Fruit fly (Drosophila melanogaster) whole organism, embryonic: ENCODE results near the gene CG44362.

ENCODE experiments used
- Abd-B ChIP-seq: fragments of 200-800 bp; sonication (Bioruptor generic); optimal IDR thresholded peaks from 2 replicates; lab custom pipeline; 2018; ENCODE audit warnings: missing biosample characterization, mild to moderate bottlenecking, missing genetic modification characterization, moderate library complexity
- Adf1 ChIP-seq: fragments of 200-800 bp; sonication (Bioruptor generic); IDR thresholded peaks from 2 replicates; pipeline ENCODE4 v1.3.6; 2022; ENCODE audit warnings: missing biosample characterization, missing genetic modification characterization
- CG10321 ChIP-seq: fragments of 200-800 bp; sonication (Bioruptor generic); IDR thresholded peaks from 2 replicates; pipeline ENCODE4 v1.3.6; 2022; ENCODE audit warnings: missing biosample characterization, missing genetic modification characterization
- CG10654 ChIP-seq: fragments of 200-800 bp; sonication (Bioruptor generic); optimal IDR thresholded peaks from 2 replicates; lab custom pipeline; 2016; ENCODE audit warnings: missing biosample characterization, missing genetic modification characterization
- CG11085 ChIP-seq: fragments of 200-800 bp; sonication (Bioruptor generic); IDR thresholded peaks from 2 replicates; pipeline ENCODE4 v1.3.6; 2022; ENCODE audit warnings: missing biosample characterization, missing genetic modification characterization
- CG11398 ChIP-seq: fragments of 200-800 bp; sonication (Bioruptor generic); optimal IDR thresholded peaks from 2 replicates; lab custom pipeline; 2016; ENCODE audit warnings: missing biosample characterization, missing genetic modification characterization
- CG12071 ChIP-seq: fragments of 200-800 bp; sonication (Bioruptor generic); optimal IDR thresholded peaks from 3 replicates; lab custom pipeline; 2018; ENCODE audit warnings: missing biosample characterization, mild to moderate bottlenecking, missing genetic modification characterization
- CG14710 ChIP-seq: fragments of 200-800 bp; sonication (Bioruptor generic); optimal IDR thresholded peaks from 3 replicates; lab custom pipeline; 2019; ENCODE audit warnings: missing biosample characterization, mild to moderate bottlenecking, missing genetic modification characterization, moderate library complexity
- CG1529 ChIP-seq: fragments of 200-800 bp; sonication (Bioruptor generic); optimal IDR thresholded peaks from 3 replicates; lab custom pipeline; 2018; ENCODE audit warnings: missing biosample characterization, missing genetic modification characterization
- CG16863 ChIP-seq: fragments of 200-800 bp; sonication (Bioruptor generic); optimal IDR thresholded peaks from 3 replicates; lab custom pipeline; 2016; ENCODE audit warnings: missing biosample characterization, missing genetic modification characterization
- CG17186 ChIP-seq: fragments of 200-800 bp; sonication (Bioruptor generic); optimal IDR thresholded peaks from 3 replicates; lab custom pipeline; 2017; ENCODE audit warnings: missing biosample characterization, missing genetic modification reagents, missing genetic modification characterization
- CG2712 ChIP-seq: fragments of 200-800 bp; optimal IDR thresholded peaks from 3 replicates; lab custom pipeline; 2019; ENCODE audit warnings: missing biosample characterization, mild to moderate bottlenecking, missing genetic modification characterization, moderate library complexity
- CG30020 ChIP-seq: fragments of 200-800 bp; optimal IDR thresholded peaks from 2 replicates; lab custom pipeline; 2019; ENCODE audit warnings: missing biosample characterization, mild to moderate bottlenecking, missing genetic modification characterization, moderate library complexity
- CG4730 ChIP-seq: fragments of 200-800 bp; sonication (Bioruptor generic); IDR thresholded peaks from 2 replicates; pipeline ENCODE4 v1.3.6; 2022; ENCODE audit warnings: missing biosample characterization, missing genetic modification characterization
- CG7786 ChIP-seq: fragments of 200-800 bp; sonication (Bioruptor generic); optimal IDR thresholded peaks from 2 replicates; lab custom pipeline; 2016; ENCODE audit warnings: missing biosample characterization, missing genetic modification characterization
- CG7987 ChIP-seq: fragments of 200-800 bp; sonication (Bioruptor generic); optimal IDR thresholded peaks from 2 replicates; lab custom pipeline; 2018; ENCODE audit warnings: missing biosample characterization, mild to moderate bottlenecking, missing genetic modification characterization, moderate library complexity
- CG8290 ChIP-seq, 3 experiments: fragments of 200-800 bp; sonication (Bioruptor generic); optimal IDR thresholded peaks; 2 replicates each; lab custom pipeline; 2016 to 2019; ENCODE audit warnings: missing biosample characterization in 3 of 3, missing genetic modification characterization in 3 of 3, mild to moderate bottlenecking in 2 of 3, moderate library complexity in 1 of 3
- CG8944 ChIP-seq: fragments of 200-800 bp; sonication (Bioruptor generic); optimal IDR thresholded peaks from 3 replicates; lab custom pipeline; 2016; ENCODE audit warnings: missing biosample characterization, missing genetic modification characterization
- CG9437 ChIP-seq: fragments of 200-800 bp; sonication (Bioruptor generic); optimal IDR thresholded peaks from 2 replicates; lab custom pipeline; 2018; ENCODE audit warnings: missing biosample characterization, mild to moderate bottlenecking, missing genetic modification characterization
- Ets97D ChIP-seq: fragments of 200-800 bp; sonication (Bioruptor generic); optimal IDR thresholded peaks from 3 replicates; lab custom pipeline; 2016; ENCODE audit warnings: missing biosample characterization, missing genetic modification characterization
- HLHmδ ChIP-seq: fragments of 200-800 bp; sonication (Bioruptor generic); optimal IDR thresholded peaks from 2 replicates; lab custom pipeline; 2018; ENCODE audit warnings: missing biosample characterization, mild to moderate bottlenecking, missing genetic modification characterization, moderate library complexity
- NC2β ChIP-seq: fragments of 200-800 bp; sonication (Bioruptor generic); optimal IDR thresholded peaks from 2 replicates; lab custom pipeline; 2016; ENCODE audit warnings: missing biosample characterization, missing genetic modification characterization
- Nf-YA ChIP-seq: fragments of 200-800 bp; sonication (Bioruptor generic); IDR thresholded peaks from 2 replicates; pipeline ENCODE4 v1.3.6; 2022; ENCODE audit warnings: missing biosample characterization, missing genetic modification characterization
- Nf-YB ChIP-seq: fragments of 200-800 bp; sonication (Bioruptor generic); optimal IDR thresholded peaks from 3 replicates; lab custom pipeline; 2019; ENCODE audit warnings: missing biosample characterization, mild to moderate bottlenecking, missing genetic modification characterization, moderate library complexity
- Sox102F ChIP-seq: fragments of 200-800 bp; sonication (Bioruptor generic); optimal IDR thresholded peaks from 2 replicates; lab custom pipeline; 2018; ENCODE audit warnings: missing biosample characterization, mild to moderate bottlenecking, missing genetic modification characterization, moderate library complexity
- Stat92E ChIP-seq, 3 experiments: fragments of >200 bp in 2 of 3; fragments of 200-800 bp in 1 of 3; sonication (Bioruptor generic) in 1 of 3; optimal IDR thresholded peaks; 2 replicates each; lab custom pipeline; 2017 to 2019; ENCODE audit warnings: missing biosample characterization in 3 of 3, missing genetic modification characterization in 3 of 3, mild to moderate bottlenecking in 1 of 3, moderate library complexity in 1 of 3
- Tbp ChIP-seq: fragments of >200 bp; optimal IDR thresholded peaks from 2 replicates; lab custom pipeline; 2018; ENCODE audit warnings: missing biosample characterization, missing genetic modification characterization
- ara ChIP-seq: fragments of 200-800 bp; sonication (Bioruptor generic); IDR thresholded peaks from 2 replicates; pipeline ENCODE4 v1.3.6; 2022; ENCODE audit warnings: missing biosample characterization, missing genetic modification characterization
- ato ChIP-seq: fragments of 200-800 bp; sonication (Bioruptor generic); IDR thresholded peaks from 2 replicates; pipeline ENCODE4 v1.3.6; 2022; ENCODE audit warnings: missing biosample characterization, missing genetic modification characterization; ENCODE audit not compliant: partially characterized antibody
- bab2 ChIP-seq: fragments of 200-800 bp; sonication (Bioruptor generic); optimal IDR thresholded peaks from 2 replicates; lab custom pipeline; 2016; ENCODE audit warnings: missing biosample characterization, missing genetic modification characterization
- bbx ChIP-seq: fragments of 200-800 bp; sonication (Bioruptor generic); IDR thresholded peaks from 2 replicates; pipeline ENCODE4 v1.3.6; 2022; ENCODE audit warnings: missing biosample characterization, missing genetic modification characterization; ENCODE audit not compliant: partially characterized antibody
- cas ChIP-seq: fragments of 200-800 bp; sonication (Bioruptor generic); IDR thresholded peaks from 2 replicates; pipeline ENCODE4 v1.3.6; 2022; ENCODE audit warnings: missing biosample characterization, missing genetic modification characterization
- cg ChIP-seq: fragments of 200-800 bp; sonication (Bioruptor generic); optimal IDR thresholded peaks from 3 replicates; lab custom pipeline; 2019; ENCODE audit warnings: missing biosample characterization, mild to moderate bottlenecking, missing genetic modification characterization, moderate library complexity
- chn ChIP-seq: fragments of 200-800 bp; sonication (Bioruptor generic); optimal IDR thresholded peaks from 2 replicates; lab custom pipeline; 2016; ENCODE audit warnings: missing biosample characterization, missing genetic modification characterization
- cwo ChIP-seq: fragments of 200-800 bp; sonication (Bioruptor generic); optimal IDR thresholded peaks from 3 replicates; lab custom pipeline; 2017; ENCODE audit warnings: missing biosample characterization, missing genetic modification characterization, mild to moderate bottlenecking, moderate library complexity, missing genetic modification reagents
- dan ChIP-seq: fragments of 200-800 bp; sonication (Bioruptor generic); IDR thresholded peaks from 2 replicates; pipeline ENCODE4 v1.3.6; 2022; ENCODE audit warnings: missing biosample characterization, missing genetic modification characterization
- gsb ChIP-seq: fragments of 200-800 bp; sonication (Bioruptor generic); IDR thresholded peaks from 2 replicates; pipeline ENCODE4 v1.3.6; 2022; ENCODE audit warnings: missing biosample characterization, missing genetic modification characterization
- hkb ChIP-seq, 2 experiments: fragments of 200-800 bp in 1 of 2; fragments of >200 bp in 1 of 2; sonication (Bioruptor generic) in 1 of 2; IDR thresholded peaks in 1 of 2; optimal IDR thresholded peaks in 1 of 2; 2 replicates each; pipeline versions ENCODE4 v1.3.6 to Lab custom; 2017 to 2022; ENCODE audit warnings: missing biosample characterization in 1 of 2, missing genetic modification characterization in 1 of 2
- luna ChIP-seq: fragments of 200-800 bp; sonication (Bioruptor generic); optimal IDR thresholded peaks from 2 replicates; lab custom pipeline; 2016; ENCODE audit warnings: missing biosample characterization, missing genetic modification characterization
- nmo ChIP-seq: fragments of 200-800 bp; sonication (Bioruptor generic); optimal IDR thresholded peaks from 2 replicates; lab custom pipeline; 2018; ENCODE audit warnings: missing biosample characterization, mild to moderate bottlenecking, missing genetic modification characterization, moderate library complexity
- phol ChIP-seq: fragments of 200-800 bp; sonication (Bioruptor generic); optimal IDR thresholded peaks from 3 replicates; lab custom pipeline; 2018; ENCODE audit warnings: missing biosample characterization, mild to moderate bottlenecking, missing genetic modification characterization, moderate library complexity
- prd ChIP-seq, 3 experiments: fragments of >200 bp in 2 of 3; fragments of 200-800 bp in 1 of 3; sonication (Bioruptor generic) in 1 of 3; optimal IDR thresholded peaks in 2 of 3; IDR thresholded peaks in 1 of 3; 2 replicates in 2 of 3; 3 replicates in 1 of 3; pipeline versions ENCODE4 v1.3.6 to Lab custom; 2017 to 2022; ENCODE audit warnings: missing biosample characterization in 1 of 3, missing genetic modification characterization in 1 of 3
- repo ChIP-seq: fragments of 200-800 bp; sonication (Bioruptor generic); optimal IDR thresholded peaks from 2 replicates; lab custom pipeline; 2016; ENCODE audit warnings: missing biosample characterization, missing genetic modification characterization
- salm ChIP-seq: fragments of 200-800 bp; sonication (Bioruptor generic); optimal IDR thresholded peaks from 2 replicates; lab custom pipeline; 2018; ENCODE audit warnings: missing biosample characterization, mild to moderate bottlenecking, missing genetic modification characterization
- shn ChIP-seq: fragments of 200-800 bp; sonication (Bioruptor generic); optimal IDR thresholded peaks from 3 replicates; lab custom pipeline; 2016; ENCODE audit warnings: missing biosample characterization, missing genetic modification characterization
- sim ChIP-seq: fragments of 200-800 bp; sonication (Bioruptor generic); IDR thresholded peaks from 2 replicates; pipeline ENCODE4 v1.3.6; 2022; ENCODE audit warnings: missing biosample characterization, missing genetic modification characterization
- so ChIP-seq: fragments of 200-800 bp; sonication (Bioruptor generic); IDR thresholded peaks from 3 replicates; pipeline ENCODE4 v1.3.6; 2022; ENCODE audit warnings: missing biosample characterization, missing genetic modification characterization
- sug ChIP-seq: fragments of 200-800 bp; optimal IDR thresholded peaks from 2 replicates; lab custom pipeline; 2019; ENCODE audit warnings: missing biosample characterization, mild to moderate bottlenecking, missing genetic modification characterization, moderate library complexity
- tio ChIP-seq: fragments of 200-800 bp; sonication (Bioruptor generic); optimal IDR thresholded peaks from 2 replicates; lab custom pipeline; 2017; ENCODE audit warnings: missing biosample characterization, missing genetic modification characterization, inconsistent platforms
- unc-4 ChIP-seq: fragments of 200-800 bp; sonication (Bioruptor generic); IDR thresholded peaks from 2 replicates; pipeline ENCODE4 v1.3.6; 2022; ENCODE audit warnings: missing biosample characterization, missing genetic modification characterization; ENCODE audit not compliant: partially characterized antibody

The CG44362 gene

DNA sequence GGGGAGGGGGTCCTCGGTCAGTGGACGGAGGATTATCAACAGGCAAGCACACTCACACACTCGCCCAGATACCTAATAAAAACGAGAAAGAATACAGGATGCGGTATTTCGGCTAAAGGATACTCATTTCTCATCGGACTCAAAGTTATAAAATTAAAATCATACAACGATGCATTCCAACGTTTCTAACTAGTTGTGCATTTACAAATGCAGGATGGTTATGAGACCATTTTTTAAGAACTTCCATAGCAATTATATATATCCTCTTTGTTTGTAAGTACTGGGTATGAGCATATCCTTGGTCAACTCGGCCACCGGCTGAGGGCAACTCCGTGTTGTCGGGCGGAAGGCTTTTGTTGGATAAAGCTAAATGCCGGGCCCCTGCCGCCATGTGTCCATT lies 5.0 kb downstream of the CG44362 start (continued):
- TF ChIP-seq CG11085 (GFP tag; lab: Robert Waterston, UW) (no peak), tio (no peak), CG10654 (no peak), cas (no peak), Tbp (no peak), Nf-YA (no peak), bbx (GFP tag; lab: Robert Waterston, UW) (no peak), chn (GFP tag; lab: Kevin White, UChicago) (no peak), phol (peak; percentile 26), Sox102F (GFP tag; lab: Kevin White, UChicago) (no peak), CG11398 (GFP tag; lab: Kevin White, UChicago) (no peak), Stat92E (GFP tag; optimal IDR thresholded peaks at IDR 0.05; lab: Kevin White, UChicago) (no peak), salm (tag; lab: Kevin White, UChicago) (no peak), shn (no peak), luna (GFP tag; lab: Kevin White, UChicago) (no peak), NC2β (no peak), cwo (GFP tag; lab: Kevin White, UChicago) (peak; percentile 28), cg (no peak), sug (tag; lab: Kevin White, UChicago) (no peak), ato (GFP tag; lab: Robert Waterston, UW) (no peak), Abd-B (GFP tag; lab: Kevin White, UChicago) (no peak), bab2 (peak; percentile 31), CG12071 (GFP tag; lab: Kevin White, UChicago) (peak; percentile 30), CG2712 (tag; lab: Kevin White, UChicago) (peak; percentile 37), CG14710 (tag; lab: Kevin White, UChicago) (no peak), CG17186 (GFP tag; lab: Kevin White, UChicago) (no peak), CG7987 (GFP tag; lab: Kevin White, UChicago) (no peak), Nf-YB (no peak), ara (GFP tag; lab: Robert Waterston, UW) (0 out of 2 replicates have a peak, but pooled peaks have one; percentile 41), CG10321 (GFP tag; lab: Robert Waterston, UW) (no peak), Adf1 (GFP tag; lab: Robert Waterston, UW) (no peak), CG8944 (no peak), prd (optimal IDR thresholded peaks at IDR 0.05; lab: Kevin White, UChicago) (no peak), prd (GFP tag; IDR thresholded peaks at IDR 0.05; lab: Robert Waterston, UW) (peak; percentile 66), HLHmδ (no peak), CG7786 (GFP tag; lab: Kevin White, UChicago) (no peak), so (0 out of 3 replicates have a peak, but pooled peaks have one; percentile 39), CG8290 (GFP tag; optimal IDR thresholded peaks at IDR 0.05; lab: Kevin White, UChicago) (no peak), CG8290 (tag; optimal IDR thresholded peaks at IDR 0.05; lab: Kevin White, UChicago) (peak in 1 of 2 experiments; percentile 30), CG16863 (GFP tag; lab: Kevin White, UChicago) (peak; percentile 11), hkb (optimal IDR thresholded peaks at IDR 0.05; lab: Kevin White, UChicago) (no peak), hkb (GFP tag; IDR thresholded peaks at IDR 0.05; lab: Robert Waterston, UW) (peak; percentile 59), sim (GFP tag; lab: Robert Waterston, UW) (no peak), CG4730 (GFP tag; lab: Robert Waterston, UW) (no peak), CG9437 (GFP tag; lab: Kevin White, UChicago) (no peak), repo (GFP tag; lab: Kevin White, UChicago) (no peak), CG30020 (tag; lab: Kevin White, UChicago) (no peak), dan (GFP tag; lab: Robert Waterston, UW) (no peak), gsb (no peak), nmo (GFP tag; lab: Kevin White, UChicago) (no peak), CG1529 (GFP tag; lab: Kevin White, UChicago) (no peak), Ets97D (GFP tag; lab: Kevin White, UChicago) (no peak), unc-4 (no peak)
